Fruit fly (Drosophila melanogaster) whole organism, embryonic: ENCODE measurements around the gene CG17752.

ENCODE experiments used
- Awh ChIP-seq: fragments of 200-800 bp; sonication (Bioruptor generic); IDR thresholded peaks from 2 replicates; pipeline ENCODE4, ENCODE4 v1.3.6; 2022; ENCODE audit warnings: missing biosample characterization, missing genetic modification characterization
- B-H2 ChIP-seq: fragments of 200-800 bp; sonication (Bioruptor generic); optimal IDR thresholded peaks from 2 replicates; lab custom pipeline; 2018; ENCODE audit warnings: missing biosample characterization, mild to moderate bottlenecking, missing genetic modification characterization
- CG11560 ChIP-seq: fragments of 200-800 bp; sonication (Bioruptor generic); IDR thresholded peaks from 3 replicates; pipeline ENCODE4 v1.3.6; 2022; ENCODE audit warnings: missing biosample characterization, missing genetic modification characterization
- CG11723 ChIP-seq: fragments of 200-800 bp; sonication (Bioruptor generic); optimal IDR thresholded peaks from 2 replicates; lab custom pipeline; 2017; ENCODE audit warnings: missing biosample characterization, mild to moderate bottlenecking, missing genetic modification characterization
- CG12219 ChIP-seq: fragments of 200-800 bp; sonication (Bioruptor generic); optimal IDR thresholded peaks from 3 replicates; lab custom pipeline; 2018; ENCODE audit warnings: missing biosample characterization, mild to moderate bottlenecking, missing genetic modification characterization
- CG12236 ChIP-seq: fragments of 200-800 bp; sonication (Bioruptor generic); optimal IDR thresholded peaks from 2 replicates; lab custom pipeline; 2016; ENCODE audit warnings: missing biosample characterization, missing genetic modification characterization
- CG12942 ChIP-seq: fragments of 200-800 bp; sonication (Bioruptor generic); optimal IDR thresholded peaks from 3 replicates; lab custom pipeline; 2016; ENCODE audit warnings: missing biosample characterization, missing genetic modification characterization
- CG16779 ChIP-seq: fragments of 200-800 bp; sonication (Bioruptor generic); IDR thresholded peaks from 2 replicates; pipeline ENCODE4 v1.3.6; 2022; ENCODE audit warnings: missing biosample characterization, missing genetic modification characterization
- CG16863 ChIP-seq: fragments of 200-800 bp; sonication (Bioruptor generic); optimal IDR thresholded peaks from 3 replicates; lab custom pipeline; 2016; ENCODE audit warnings: missing biosample characterization, missing genetic modification characterization
- CG17802 ChIP-seq: fragments of 200-800 bp; sonication (Bioruptor generic); optimal IDR thresholded peaks from 2 replicates; lab custom pipeline; 2018; ENCODE audit warnings: missing biosample characterization, mild to moderate bottlenecking, missing genetic modification characterization, moderate library complexity
- CG18476 ChIP-seq: fragments of 200-800 bp; sonication (Bioruptor generic); optimal IDR thresholded peaks from 2 replicates; lab custom pipeline; 2016; ENCODE audit warnings: missing biosample characterization, mild to moderate bottlenecking, missing genetic modification characterization
- CG32767 ChIP-seq: fragments of 200-800 bp; sonication (Bioruptor generic); IDR thresholded peaks from 2 replicates; pipeline ENCODE4 v1.3.6; 2022; ENCODE audit warnings: missing biosample characterization, missing genetic modification characterization
- CG6175 ChIP-seq: fragments of 200-800 bp; sonication (Bioruptor generic); IDR thresholded peaks from 3 replicates; pipeline ENCODE4 v1.3.6; 2022; ENCODE audit warnings: missing biosample characterization, missing genetic modification characterization
- CG6791 ChIP-seq: fragments of 200-800 bp; sonication (Bioruptor generic); IDR thresholded peaks from 3 replicates; pipeline ENCODE4 v1.3.6; 2022; ENCODE audit warnings: missing biosample characterization, missing genetic modification characterization; ENCODE audit not compliant: partially characterized antibody
- CG7271 ChIP-seq: fragments of 200-800 bp; sonication (Bioruptor generic); optimal IDR thresholded peaks from 2 replicates; lab custom pipeline; 2018; ENCODE audit warnings: missing biosample characterization, mild to moderate bottlenecking, missing genetic modification characterization, moderate library complexity
- CG7372 ChIP-seq: fragments of 200-800 bp; sonication (Bioruptor generic); IDR thresholded peaks from 2 replicates; pipeline ENCODE4 v1.3.6; 2022; ENCODE audit warnings: missing biosample characterization, missing genetic modification characterization
- CG7786 ChIP-seq: fragments of 200-800 bp; sonication (Bioruptor generic); optimal IDR thresholded peaks from 2 replicates; lab custom pipeline; 2016; ENCODE audit warnings: missing biosample characterization, missing genetic modification characterization
- CG7839 ChIP-seq: fragments of 200-800 bp; sonication (Bioruptor generic); optimal IDR thresholded peaks from 3 replicates; lab custom pipeline; 2018; ENCODE audit warnings: missing biosample characterization, mild to moderate bottlenecking, missing genetic modification characterization, moderate library complexity
- CG9727 ChIP-seq: fragments of 200-800 bp; sonication (Bioruptor generic); optimal IDR thresholded peaks from 3 replicates; lab custom pipeline; 2017; ENCODE audit warnings: missing biosample characterization, mild to moderate bottlenecking, missing genetic modification characterization
- CHES-1-like ChIP-seq: fragments of 200-800 bp; sonication (Bioruptor generic); optimal IDR thresholded peaks from 2 replicates; lab custom pipeline; 2016; ENCODE audit warnings: missing biosample characterization, missing genetic modification characterization
- Doc3 ChIP-seq: fragments of 200-800 bp; sonication (Bioruptor generic); IDR thresholded peaks from 3 replicates; pipeline ENCODE4 v1.3.6; 2022; ENCODE audit warnings: missing biosample characterization, missing genetic modification characterization; ENCODE audit not compliant: partially characterized antibody
- Dref ChIP-seq: fragments of 200-800 bp; sonication (Bioruptor generic); IDR thresholded peaks from 2 replicates; pipeline ENCODE4 v1.3.6; 2022; ENCODE audit warnings: missing biosample characterization, missing genetic modification characterization
- HLH54F ChIP-seq: fragments of 200-800 bp; sonication (Bioruptor generic); optimal IDR thresholded peaks from 3 replicates; lab custom pipeline; 2016; ENCODE audit warnings: missing biosample characterization, missing genetic modification characterization
- Hand ChIP-seq: fragments of 200-800 bp; sonication (Bioruptor generic); optimal IDR thresholded peaks from 2 replicates; lab custom pipeline; 2017; ENCODE audit warnings: mild to moderate bottlenecking, missing biosample characterization, missing genetic modification reagents, missing genetic modification characterization
- Jarid2 ChIP-seq: fragments of 200-800 bp; sonication (Bioruptor generic); optimal IDR thresholded peaks from 3 replicates; lab custom pipeline; 2017; ENCODE audit warnings: mild to moderate bottlenecking, missing biosample characterization, missing genetic modification reagents, missing genetic modification characterization
- Myb ChIP-seq: fragments of 200-800 bp; sonication (Bioruptor generic); optimal IDR thresholded peaks from 2 replicates; lab custom pipeline; 2016; ENCODE audit warnings: missing biosample characterization, missing genetic modification characterization
- Oaz ChIP-seq: fragments of 200-800 bp; sonication (Bioruptor generic); IDR thresholded peaks from 2 replicates; pipeline ENCODE4 v1.3.6; 2022; ENCODE audit warnings: missing biosample characterization, missing genetic modification characterization
- Rfx ChIP-seq: fragments of 200-800 bp; sonication (Bioruptor generic); IDR thresholded peaks from 2 replicates; pipeline ENCODE4 v1.3.6; 2022; ENCODE audit warnings: missing biosample characterization, missing genetic modification characterization
- Sox102F ChIP-seq: fragments of 200-800 bp; sonication (Bioruptor generic); optimal IDR thresholded peaks from 2 replicates; lab custom pipeline; 2018; ENCODE audit warnings: missing biosample characterization, mild to moderate bottlenecking, missing genetic modification characterization, moderate library complexity
- Vsx1 ChIP-seq: fragments of 200-800 bp; sonication (Bioruptor generic); optimal IDR thresholded peaks from 2 replicates; lab custom pipeline; 2017; ENCODE audit warnings: missing biosample characterization, mild to moderate bottlenecking, missing genetic modification characterization, missing genetic modification reagents
- ab ChIP-seq: fragments of 200-800 bp; sonication (Bioruptor generic); optimal IDR thresholded peaks from 2 replicates; lab custom pipeline; 2016; ENCODE audit warnings: missing biosample characterization, missing genetic modification characterization
- aop ChIP-seq: fragments of 200-800 bp; sonication (Bioruptor generic); IDR thresholded peaks from 2 replicates; pipeline ENCODE4 v1.3.6; 2022; ENCODE audit warnings: missing biosample characterization, missing genetic modification characterization
- bsh ChIP-seq, 2 experiments: fragments of 200-800 bp; sonication (Bioruptor generic); optimal IDR thresholded peaks; 2 replicates each; lab custom pipeline; 2017 to 2018; ENCODE audit warnings: mild to moderate bottlenecking in 2 of 2, missing biosample characterization in 2 of 2, missing genetic modification characterization in 2 of 2, moderate library complexity in 1 of 2
- cato ChIP-seq: fragments of 200-800 bp; sonication (Bioruptor generic); optimal IDR thresholded peaks from 2 replicates; lab custom pipeline; 2016; ENCODE audit warnings: missing biosample characterization, missing genetic modification characterization, borderline replicate concordance
- corto ChIP-seq: fragments of 200-800 bp; sonication (Bioruptor generic); optimal IDR thresholded peaks from 2 replicates; lab custom pipeline; 2016; ENCODE audit warnings: missing biosample characterization, mild to moderate bottlenecking, missing genetic modification characterization, moderate library complexity
- cwo ChIP-seq: fragments of 200-800 bp; sonication (Bioruptor generic); optimal IDR thresholded peaks from 3 replicates; lab custom pipeline; 2017; ENCODE audit warnings: missing biosample characterization, missing genetic modification characterization, mild to moderate bottlenecking, moderate library complexity, missing genetic modification reagents
- dm ChIP-seq: fragments of 200-800 bp; sonication (Bioruptor generic); optimal IDR thresholded peaks from 3 replicates; lab custom pipeline; 2016; ENCODE audit warnings: missing biosample characterization, missing genetic modification characterization
- dpn ChIP-seq, 2 experiments: fragments of 200-800 bp; sonication (Bioruptor generic); optimal IDR thresholded peaks; 3 replicates each; lab custom pipeline; 2016; ENCODE audit warnings: missing biosample characterization in 2 of 2, missing genetic modification characterization in 2 of 2
- fd102C ChIP-seq: fragments of 200-800 bp; sonication (Bioruptor generic); optimal IDR thresholded peaks from 2 replicates; lab custom pipeline; 2018; ENCODE audit warnings: missing biosample characterization, mild to moderate bottlenecking, missing genetic modification characterization, moderate library complexity
- gcm ChIP-seq: fragments of 200-800 bp; sonication (Bioruptor generic); optimal IDR thresholded peaks from 2 replicates; lab custom pipeline; 2019; ENCODE audit warnings: missing biosample characterization, mild to moderate bottlenecking, missing genetic modification characterization, moderate library complexity
- gsb ChIP-seq: fragments of 200-800 bp; sonication (Bioruptor generic); IDR thresholded peaks from 2 replicates; pipeline ENCODE4 v1.3.6; 2022; ENCODE audit warnings: missing biosample characterization, missing genetic modification characterization
- gsb-n ChIP-seq: fragments of 200-800 bp; sonication (Bioruptor generic); optimal IDR thresholded peaks from 3 replicates; lab custom pipeline; 2018; ENCODE audit warnings: missing biosample characterization, mild to moderate bottlenecking, missing genetic modification characterization
- pnt ChIP-seq: fragments of 200-800 bp; sonication (Bioruptor generic); optimal IDR thresholded peaks from 3 replicates; lab custom pipeline; 2016; ENCODE audit warnings: missing biosample characterization, missing genetic modification characterization
- pros ChIP-seq: fragments of 200-800 bp; sonication (Bioruptor generic); optimal IDR thresholded peaks from 3 replicates; lab custom pipeline; 2019; ENCODE audit warnings: missing biosample characterization, mild to moderate bottlenecking, missing genetic modification characterization, moderate library complexity
- pzg ChIP-seq: fragments of 200-800 bp; sonication (Bioruptor generic); optimal IDR thresholded peaks from 3 replicates; lab custom pipeline; 2018; ENCODE audit warnings: missing biosample characterization, mild to moderate bottlenecking, missing genetic modification characterization, moderate library complexity
- row ChIP-seq: fragments of 200-800 bp; sonication (Bioruptor generic); IDR thresholded peaks from 3 replicates; pipeline ENCODE4 v1.3.6; 2022; ENCODE audit warnings: missing biosample characterization, missing genetic modification characterization
- salm ChIP-seq: fragments of 200-800 bp; sonication (Bioruptor generic); optimal IDR thresholded peaks from 2 replicates; lab custom pipeline; 2018; ENCODE audit warnings: missing biosample characterization, mild to moderate bottlenecking, missing genetic modification characterization
- seq ChIP-seq: fragments of 200-800 bp; sonication (Bioruptor generic); IDR thresholded peaks from 2 replicates; pipeline ENCODE4 v1.3.6; 2022; ENCODE audit warnings: missing biosample characterization, missing genetic modification characterization
- sr ChIP-seq: fragments of 200-800 bp; sonication (Bioruptor generic); IDR thresholded peaks from 3 replicates; pipeline ENCODE4 v1.3.6; 2022; ENCODE audit warnings: missing biosample characterization, missing genetic modification characterization

Gene CG17752

dm6 chr3R:19641498-19642065 lies 31.6 kb downstream of the CG17752 start (continued):
- TF ChIP-seq gsb-n (tag; lab: Kevin White, UChicago) (peak; percentile 84), CG11560 (tag; lab: Robert Waterston, UW) (peak; percentile 44; the same call in 1 of the 3 replicates), sr (GFP tag; lab: Robert Waterston, UW) (peak; percentile 57; the same call in 2 of the 3 replicates), CG6791 (GFP tag; lab: Robert Waterston, UW) (no peak), corto (GFP tag; lab: Kevin White, UChicago) (peak; percentile 47), Dref (GFP tag; lab: Robert Waterston, UW) (no peak), fd102C (GFP tag; lab: Kevin White, UChicago) (no peak), gsb (GFP tag; lab: Robert Waterston, UW) (peak; percentile 82), CG7372 (GFP tag; lab: Robert Waterston, UW) (peak; percentile 82), CG16779 (peak; percentile 83; the same call in 1 of the 2 replicates), CHES-1-like (GFP tag; lab: Kevin White, UChicago) (no peak), gcm (GFP tag; lab: Kevin White, UChicago) (peak; percentile 90), pros (peak; percentile 5), Vsx1 (GFP tag; lab: Kevin White, UChicago) (peak; percentile 64), seq (peak; percentile 92), dpn (GFP tag; optimal IDR thresholded peaks at IDR 0.05; lab: Kevin White, UChicago) (peak; percentile 59 to 75), CG32767 (peak; percentile 84), salm (tag; lab: Kevin White, UChicago) (peak; percentile 88), CG12942 (GFP tag; lab: Kevin White, UChicago) (peak; percentile 53), aop (GFP tag; lab: Robert Waterston, UW) (no peak), Hand (GFP tag; lab: Kevin White, UChicago) (peak; percentile 83), cwo (GFP tag; lab: Kevin White, UChicago) (peak; percentile 86), CG7271 (tag; lab: Kevin White, UChicago) (peak; percentile 64), Rfx (peak; percentile 91), pzg (no peak), Myb (GFP tag; lab: Kevin White, UChicago) (peak; percentile 34), B-H2 (peak; percentile 74), Sox102F (peak; percentile 93), CG7839 (tag; lab: Kevin White, UChicago) (peak; percentile 89), CG6175 (GFP tag; lab: Robert Waterston, UW) (peak; percentile 69; the same call in 2 of the 3 replicates), CG11723 (GFP tag; lab: Kevin White, UChicago) (peak; percentile 60), CG12219 (GFP tag; lab: Kevin White, UChicago) (peak; percentile 87), CG16863 (GFP tag; lab: Kevin White, UChicago) (no peak), Oaz (GFP tag; lab: Robert Waterston, UW) (peak; percentile 75), pnt (no peak), row (GFP tag; lab: Robert Waterston, UW) (peak; percentile 86), CG7786 (GFP tag; lab: Kevin White, UChicago) (peak; percentile 11), ab (GFP tag; lab: Kevin White, UChicago) (no peak), HLH54F (peak; percentile 16), CG17802 (peak; percentile 19), CG18476 (GFP tag; lab: Kevin White, UChicago) (peak; percentile 62), dm (GFP tag; lab: Kevin White, UChicago) (no peak), Jarid2 (peak; percentile 43), Doc3 (no peak), Awh (GFP tag; lab: Robert Waterston, UW) (peak; percentile 92), CG12236 (GFP tag; lab: Kevin White, UChicago) (peak; percentile 17), cato (GFP tag; lab: Kevin White, UChicago) (peak; percentile 27), bsh (GFP tag; optimal IDR thresholded peaks at IDR 0.05; lab: Kevin White, UChicago) (peak in 1 of 2 experiments; percentile 92), CG9727 (GFP tag; lab: Kevin White, UChicago) (peak; percentile 85)
